Worm (Caenorhabditis elegans) whole organism, young adult: ENCODE results near the gene slc-25A10.

Experiments used
- B0035.1 ChIP-seq: sonication (generic microtip); optimal IDR thresholded peaks from 2 replicates; lab custom pipeline; 2016; ENCODE audit warnings: missing genetic modification characterization, mild to moderate bottlenecking, missing compliant biosample characterization, missing genotype, missing genetic modification reagents
- B0336.3 ChIP-seq: fragments of 200-800 bp; sonication (Bioruptor generic); IDR thresholded peaks from 2 replicates; pipeline ENCODE4 v1.3.6; 2022; ENCODE audit warnings: missing genetic modification characterization, missing compliant biosample characterization
- D2030.7 ChIP-seq: fragments of 200-800 bp; sonication (Bioruptor generic); IDR thresholded peaks from 2 replicates; pipeline ENCODE4 v1.3.6; 2022; ENCODE audit warnings: missing genetic modification reagents, missing genetic modification characterization, missing compliant biosample characterization
- F10E7.11 ChIP-seq: sonication (generic microtip); optimal IDR thresholded peaks from 2 replicates; lab custom pipeline; 2017; ENCODE audit warnings: mild to moderate bottlenecking, missing genetic modification characterization, moderate library complexity, missing compliant biosample characterization
- F22D6.2 ChIP-seq: sonication (generic microtip); optimal IDR thresholded peaks from 2 replicates; lab custom pipeline; 2016; ENCODE audit warnings: mild to moderate bottlenecking, missing genetic modification characterization, missing compliant biosample characterization
- F23B12.7 ChIP-seq: sonication (generic microtip); optimal IDR thresholded peaks from 2 replicates; lab custom pipeline; 2017; ENCODE audit warnings: missing genetic modification characterization, mild to moderate bottlenecking, missing compliant biosample characterization, antibody characterized with exemption, moderate library complexity; ENCODE audit not compliant: insufficient read depth
- F33H1.4 ChIP-seq: fragments of 200-800 bp; sonication (Bioruptor generic); IDR thresholded peaks from 2 replicates; pipeline ENCODE4 v1.3.6; 2022; ENCODE audit warnings: missing genetic modification reagents, missing genetic modification characterization, missing compliant biosample characterization
- F37B4.10 ChIP-seq: fragments of 200-800 bp; sonication (Bioruptor generic); IDR thresholded peaks from 2 replicates; pipeline ENCODE4 v1.3.6; 2022; ENCODE audit warnings: missing genetic modification characterization, missing compliant biosample characterization
- F55B11.4 ChIP-seq: sonication (generic microtip); optimal IDR thresholded peaks from 2 replicates; lab custom pipeline; 2016; ENCODE audit warnings: missing compliant biosample characterization, missing genetic modification characterization, borderline replicate concordance; ENCODE audit not compliant: insufficient read depth
- F57A8.1 ChIP-seq: fragments of 200-800 bp; sonication (Bioruptor generic); optimal IDR thresholded peaks from 2 replicates; lab custom pipeline; 2018; ENCODE audit warnings: mild to moderate bottlenecking, missing genetic modification characterization, moderate library complexity, missing compliant biosample characterization
- T07F8.4 ChIP-seq: sonication (generic microtip); optimal IDR thresholded peaks from 2 replicates; lab custom pipeline; 2016; ENCODE audit warnings: mild to moderate bottlenecking, missing genetic modification characterization, moderate library complexity, missing compliant biosample characterization
- akir-1 ChIP-seq: fragments of 200-800 bp; sonication (Bioruptor generic); optimal IDR thresholded peaks from 2 replicates; lab custom pipeline; 2018; ENCODE audit warnings: mild to moderate bottlenecking, missing genetic modification characterization, moderate library complexity, missing compliant biosample characterization
- attf-5 ChIP-seq: fragments of 200-800 bp; sonication (Bioruptor generic); optimal IDR thresholded peaks from 2 replicates; lab custom pipeline; 2018; ENCODE audit warnings: mild to moderate bottlenecking, missing genetic modification characterization, missing compliant biosample characterization
- bed-1 ChIP-seq: fragments of 200-800 bp; sonication (Bioruptor generic); IDR thresholded peaks from 2 replicates; pipeline ENCODE4 v1.3.6; 2022; ENCODE audit warnings: missing genetic modification reagents, missing genetic modification characterization, missing compliant biosample characterization
- bed-2 ChIP-seq: fragments of 200-800 bp; sonication (Bioruptor generic); IDR thresholded peaks from 2 replicates; pipeline ENCODE4 v1.3.6; 2022; ENCODE audit warnings: missing genetic modification reagents, missing genetic modification characterization, missing compliant biosample characterization
- cebp-2 ChIP-seq: fragments of 200-800 bp; sonication (Bioruptor generic); IDR thresholded peaks from 2 replicates; pipeline ENCODE4 v1.3.6; 2022; ENCODE audit warnings: missing genetic modification characterization, missing compliant biosample characterization
- ceh-100 ChIP-seq: fragments of 200-800 bp; sonication (Bioruptor generic); IDR thresholded peaks from 2 replicates; pipeline ENCODE4 v1.3.6; 2022; ENCODE audit warnings: missing genetic modification reagents, missing genetic modification characterization, missing compliant biosample characterization
- ceh-79 ChIP-seq: sonication (generic microtip); optimal IDR thresholded peaks from 2 replicates; lab custom pipeline; 2017; ENCODE audit warnings: mild to moderate bottlenecking, missing genetic modification characterization, missing compliant biosample characterization
- dox-1 ChIP-seq: fragments of 200-800 bp; sonication (Bioruptor generic); IDR thresholded peaks from 2 replicates; pipeline ENCODE4 v1.3.6; 2022; ENCODE audit warnings: missing genetic modification reagents, missing genetic modification characterization, missing compliant biosample characterization
- efl-1 ChIP-seq: fragments of 150-350 bp; optimal IDR thresholded peaks from 2 replicates; lab custom pipeline; 2014; ENCODE audit warnings: missing biosample characterization, missing genetic modification reagents, missing genetic modification characterization
- egl-44 ChIP-seq: fragments of 200-800 bp; sonication (Bioruptor generic); IDR thresholded peaks from 2 replicates; pipeline ENCODE4 v1.3.6; 2022; ENCODE audit warnings: missing genetic modification reagents, missing genetic modification characterization, missing compliant biosample characterization
- egrh-3 ChIP-seq: fragments of 200-800 bp; sonication (Bioruptor generic); IDR thresholded peaks from 2 replicates; pipeline ENCODE4 v1.3.6; 2022; ENCODE audit warnings: missing genetic modification reagents, missing genetic modification characterization, missing compliant biosample characterization
- ekl-4 ChIP-seq: fragments of 200-800 bp; sonication (Bioruptor generic); IDR thresholded peaks from 2 replicates; pipeline ENCODE4 v1.3.6; 2022; ENCODE audit warnings: missing genetic modification reagents, missing genetic modification characterization, missing compliant biosample characterization
- gei-17 ChIP-seq: fragments of 200-800 bp; sonication (Bioruptor generic); optimal IDR thresholded peaks from 2 replicates; lab custom pipeline; 2018; ENCODE audit warnings: mild to moderate bottlenecking, missing genetic modification characterization, missing compliant biosample characterization
- hlh-26 ChIP-seq: fragments of 200-800 bp; sonication (Bioruptor generic); conservative IDR thresholded peaks from 2 replicates; pipeline ENCODE4 v1.3.6; 2022; ENCODE audit warnings: missing genetic modification reagents, missing genetic modification characterization, missing compliant biosample characterization
- hmg-1.2 ChIP-seq: fragments of 200-800 bp; sonication (Bioruptor generic); IDR thresholded peaks from 2 replicates; pipeline ENCODE4 v1.3.6; 2022; ENCODE audit warnings: missing genetic modification reagents, missing genetic modification characterization, missing compliant biosample characterization
- hmg-20 ChIP-seq: fragments of 200-800 bp; sonication (Bioruptor generic); IDR thresholded peaks from 2 replicates; pipeline ENCODE4 v1.3.6; 2022; ENCODE audit warnings: missing genetic modification reagents, missing genetic modification characterization, missing compliant biosample characterization
- lin-40 ChIP-seq: sonication (generic microtip); optimal IDR thresholded peaks from 2 replicates; lab custom pipeline; 2016; ENCODE audit warnings: missing genetic modification characterization, mild to moderate bottlenecking, missing compliant biosample characterization, missing genotype, missing genetic modification reagents
- lin-54 ChIP-seq: fragments of 200-800 bp; sonication (Bioruptor generic); optimal IDR thresholded peaks from 2 replicates; lab custom pipeline; 2018; ENCODE audit warnings: mild to moderate bottlenecking, missing genetic modification characterization, missing compliant biosample characterization
- madf-3 ChIP-seq: fragments of 200-800 bp; sonication (Bioruptor generic); IDR thresholded peaks from 2 replicates; pipeline ENCODE4 v1.3.6; 2022; ENCODE audit warnings: missing genetic modification reagents, missing genetic modification characterization, missing compliant biosample characterization
- mxl-1 ChIP-seq: sonication (generic microtip); optimal IDR thresholded peaks from 2 replicates; lab custom pipeline; 2016; ENCODE audit warnings: missing genetic modification characterization, missing compliant biosample characterization
- nfyb-1 ChIP-seq: fragments of 200-800 bp; sonication (Bioruptor generic); IDR thresholded peaks from 2 replicates; pipeline ENCODE4 v1.3.6; 2022; ENCODE audit warnings: missing genetic modification reagents, missing genetic modification characterization, missing compliant biosample characterization
- nhr-27 ChIP-seq: fragments of 200-800 bp; sonication (Bioruptor generic); optimal IDR thresholded peaks from 2 replicates; lab custom pipeline; 2018; ENCODE audit warnings: mild to moderate bottlenecking, missing genetic modification characterization, moderate library complexity, missing compliant biosample characterization
- nhr-80 ChIP-seq: sonication (generic microtip); optimal IDR thresholded peaks from 2 replicates; lab custom pipeline; 2016; ENCODE audit warnings: missing genetic modification characterization, missing compliant biosample characterization
- pha-4 ChIP-seq: fragments of 150-350 bp; sonication (generic microtip); optimal IDR thresholded peaks from 2 replicates; lab custom pipeline; 2014; ENCODE audit warnings: missing biosample characterization, missing genetic modification reagents, missing genetic modification characterization
- rcor-1 ChIP-seq: fragments of 200-800 bp; sonication (Bioruptor generic); IDR thresholded peaks from 2 replicates; pipeline ENCODE4 v1.3.6; 2022; ENCODE audit warnings: missing genetic modification reagents, missing genetic modification characterization, missing compliant biosample characterization
- repo-1 ChIP-seq: sonication (generic microtip); optimal IDR thresholded peaks from 2 replicates; lab custom pipeline; 2017; ENCODE audit warnings: mild to moderate bottlenecking, missing genetic modification characterization, missing compliant biosample characterization
- rpc-1 ChIP-seq, 2 experiments: fragments of 150-350 bp in 1 of 2; sonication (generic microtip) in 1 of 2; optimal IDR thresholded peaks; 2 replicates each; lab custom pipeline; 2014 to 2018; ENCODE audit warnings: missing biosample characterization in 1 of 2, missing genetic modification characterization in 1 of 2, missing genetic modification reagents in 1 of 2, missing genotype in 1 of 2
- sdz-38 ChIP-seq: sonication (generic microtip); optimal IDR thresholded peaks from 2 replicates; lab custom pipeline; 2016; ENCODE audit warnings: missing genotype, missing genetic modification characterization, missing compliant biosample characterization
- snpc-4 ChIP-seq, 5 experiments: fragments of 150-350 bp in 1 of 5; sonication (generic microtip) in 4 of 5; optimal IDR thresholded peaks; 2 replicates each; lab custom pipeline; 2014 to 2018; ENCODE audit warnings: missing genetic modification characterization in 5 of 5, missing biosample characterization in 3 of 5, antibody characterized with exemption in 2 of 5, mild to moderate bottlenecking in 2 of 5, missing compliant biosample characterization in 2 of 5, missing genotype in 2 of 5, moderate library complexity in 2 of 5, missing genetic modification reagents in 1 of 5
- tbp1 ChIP-seq: fragments of 200-800 bp; sonication (Bioruptor generic); optimal IDR thresholded peaks from 2 replicates; lab custom pipeline; 2018; ENCODE audit warnings: mild to moderate bottlenecking, missing genetic modification characterization, missing compliant biosample characterization
- unc-62 ChIP-seq: fragments of 150-350 bp; optimal IDR thresholded peaks from 2 replicates; lab custom pipeline; 2014; ENCODE audit warnings: missing biosample characterization, missing genetic modification reagents, missing genetic modification characterization
- xnd-1 ChIP-seq: sonication (generic microtip); optimal IDR thresholded peaks from 2 replicates; lab custom pipeline; 2016; ENCODE audit warnings: missing genotype, missing genetic modification reagents, missing genetic modification characterization, missing compliant biosample characterization
- zfh-2 ChIP-seq: fragments of 200-800 bp; sonication (Bioruptor generic); conservative IDR thresholded peaks from 2 replicates; pipeline ENCODE4 v1.3.6; 2022; ENCODE audit warnings: missing genetic modification reagents, missing genetic modification characterization, missing compliant biosample characterization
- ztf-18 ChIP-seq: sonication (generic microtip); optimal IDR thresholded peaks from 2 replicates; lab custom pipeline; 2016; ENCODE audit warnings: missing genotype, mild to moderate bottlenecking, missing genetic modification characterization, missing compliant biosample characterization
- ztf-26 ChIP-seq: sonication (generic microtip); optimal IDR thresholded peaks from 2 replicates; lab custom pipeline; 2017; ENCODE audit warnings: missing genetic modification characterization, missing compliant biosample characterization
- ztf-3 ChIP-seq: fragments of 200-800 bp; sonication (Bioruptor generic); optimal IDR thresholded peaks from 2 replicates; lab custom pipeline; 2018; ENCODE audit warnings: mild to moderate bottlenecking, missing genetic modification characterization, missing compliant biosample characterization
- ztf-6 ChIP-seq: fragments of 200-800 bp; sonication (Bioruptor generic); IDR thresholded peaks from 2 replicates; pipeline ENCODE4 v1.3.6; 2022; ENCODE audit warnings: missing genetic modification reagents, missing genetic modification characterization, missing compliant biosample characterization

Gene slc-25A10

DNA sequence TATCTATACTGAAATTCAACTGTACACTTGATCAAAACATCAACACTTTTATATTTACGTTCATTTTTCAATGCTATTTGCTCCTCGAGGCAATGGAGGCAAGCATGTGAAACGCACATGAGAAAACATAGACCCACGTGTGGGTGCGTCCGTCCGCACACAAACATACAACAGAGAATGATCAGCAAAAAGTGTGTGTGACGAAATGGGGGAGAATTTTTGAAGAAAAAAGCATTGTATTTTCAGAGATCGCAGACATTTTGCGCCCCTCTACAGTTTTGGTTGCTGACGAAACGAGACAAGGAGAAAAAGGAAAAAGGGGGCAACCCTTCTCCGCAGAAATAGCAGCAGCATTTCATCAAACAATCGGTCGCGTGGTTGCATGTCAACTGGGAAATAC lies 24.7 kb upstream of the slc-25A10 start:
- TF ChIP-seq xnd-1 (tag; lab: Kevin White, UChicago) (no peak), B0035.1 (tag; lab: Kevin White, UChicago) (no peak), egrh-3 (GFP tag; lab: Robert Waterston, UW) (peak; percentile 45; the same call in 1 of the 2 replicates), mxl-1 (tag; lab: Kevin White, UChicago) (no peak), cebp-2 (GFP tag; lab: Robert Waterston, UW) (no peak), ztf-26 (tag; lab: Kevin White, UChicago) (peak; percentile 71), lin-40 (tag; lab: Kevin White, UChicago) (peak; percentile 87), tbp1 (peak; percentile 52), ceh-79 (no peak), egl-44 (GFP tag; lab: Robert Waterston, UW) (peak; percentile 73; the same call in 1 of the 2 replicates), attf-5 (peak; percentile 52), ceh-100 (no peak), bed-2 (GFP tag; lab: Robert Waterston, UW) (no peak), nhr-80 (tag; lab: Kevin White, UChicago) (peak; percentile 81), gei-17 (GFP tag; lab: Kevin White, UChicago) (peak; percentile 62), ztf-6 (GFP tag; lab: Robert Waterston, UW) (no peak), D2030.7 (GFP tag; lab: Robert Waterston, UW) (no peak), F23B12.7 (no peak), ztf-3 (GFP tag; lab: Kevin White, UChicago) (peak; percentile 66), nfyb-1 (GFP tag; lab: Robert Waterston, UW) (peak; percentile 62), snpc-4 (GFP tag; optimal IDR thresholded peaks at IDR 0.05; lab: Kevin White, UChicago) (no peak), snpc-4 (tag; optimal IDR thresholded peaks at IDR 0.05; lab: Kevin White, UChicago) (peak in 1 of 4 experiments; percentile 12), sdz-38 (tag; lab: Kevin White, UChicago) (no peak), hmg-1.2 (peak; percentile 61; the same call in 1 of the 2 replicates), madf-3 (GFP tag; lab: Robert Waterston, UW) (0 out of 2 replicates have a peak, but pooled peaks have one; percentile 16), ztf-18 (no peak), pha-4 (peak; percentile 97), akir-1 (GFP tag; lab: Kevin White, UChicago) (peak; percentile 32), F10E7.11 (tag; lab: Kevin White, UChicago) (no peak), ekl-4 (GFP tag; lab: Robert Waterston, UW) (peak; percentile 45; the same call in 1 of the 2 replicates), F55B11.4 (no peak), lin-54 (GFP tag; lab: Kevin White, UChicago) (peak; percentile 53), F33H1.4 (no peak), F37B4.10 (GFP tag; lab: Robert Waterston, UW) (no peak), unc-62 (GFP tag; lab: Kevin White, UChicago) (no peak), repo-1 (tag; lab: Kevin White, UChicago) (peak; percentile 67), rcor-1 (GFP tag; lab: Robert Waterston, UW) (no peak), hmg-20 (GFP tag; lab: Robert Waterston, UW) (no peak), F57A8.1 (no peak), F22D6.2 (tag; lab: Kevin White, UChicago) (peak; percentile 78), B0336.3 (peak; percentile 84), hlh-26 (no peak), dox-1 (GFP tag; lab: Robert Waterston, UW) (peak; percentile 71; the same call in 1 of the 2 replicates), T07F8.4 (tag; lab: Kevin White, UChicago) (no peak), rpc-1 (optimal IDR thresholded peaks at IDR 0.05; lab: Kevin White, UChicago) (no peak), rpc-1 (tag; optimal IDR thresholded peaks at IDR 0.05; lab: Kevin White, UChicago) (no peak), zfh-2 (GFP tag; lab: Robert Waterston, UW) (peak; percentile 83), bed-1 (GFP tag; lab: Robert Waterston, UW) (0 out of 2 replicates have a peak, but pooled peaks have one; percentile 50), nhr-27 (tag; lab: Kevin White, UChicago) (no peak), efl-1 (GFP tag; lab: Kevin White, UChicago) (no peak)
